Worm (Caenorhabditis elegans) whole organism, L2 larva: ENCODE data around the gene Y62H9A.15.

Source experiments
- C34F6.9 ChIP-seq: fragments of 150-350 bp; optimal IDR thresholded peaks from 2 replicates; lab custom pipeline; 2014; ENCODE audit warnings: missing biosample characterization, missing genetic modification characterization
- F13H6.1 ChIP-seq: sonication (generic microtip); optimal IDR thresholded peaks from 2 replicates; lab custom pipeline; 2016; ENCODE audit warnings: missing genetic modification characterization, missing compliant biosample characterization
- aly-2 ChIP-seq: fragments of 150-350 bp; optimal IDR thresholded peaks from 2 replicates; lab custom pipeline; 2014; ENCODE audit warnings: missing biosample characterization, missing genetic modification characterization
- blmp-1 ChIP-seq: sonication (generic microtip); optimal IDR thresholded peaks from 2 replicates; lab custom pipeline; 2017; ENCODE audit warnings: missing genetic modification characterization, mild to moderate bottlenecking, missing compliant biosample characterization, antibody characterized with exemption, moderate library complexity; ENCODE audit not compliant: insufficient read depth
- ceh-16 ChIP-seq: fragments of 150-350 bp; optimal IDR thresholded peaks from 2 replicates; lab custom pipeline; 2014; ENCODE audit warnings: missing biosample characterization, missing genetic modification characterization
- crh-2 ChIP-seq: sonication (generic microtip); optimal IDR thresholded peaks from 2 replicates; lab custom pipeline; 2017; ENCODE audit warnings: missing biosample characterization, missing genetic modification characterization
- egl-27 ChIP-seq: sonication (generic microtip); optimal IDR thresholded peaks from 3 replicates; lab custom pipeline; 2017; ENCODE audit warnings: missing biosample characterization, missing genetic modification reagents, missing genetic modification characterization
- elt-1 ChIP-seq: fragments of 150-350 bp; optimal IDR thresholded peaks from 2 replicates; lab custom pipeline; 2014; ENCODE audit warnings: missing biosample characterization, missing genetic modification characterization
- gmeb-1 ChIP-seq: fragments of 150-350 bp; optimal IDR thresholded peaks from 2 replicates; lab custom pipeline; 2014; ENCODE audit warnings: missing biosample characterization, missing genetic modification characterization
- lin-13 ChIP-seq: fragments of 150-350 bp; optimal IDR thresholded peaks from 2 replicates; lab custom pipeline; 2014; ENCODE audit warnings: missing biosample characterization, missing genetic modification reagents, missing genetic modification characterization
- mab-5 ChIP-seq: fragments of 150-350 bp; optimal IDR thresholded peaks from 2 replicates; lab custom pipeline; 2014; ENCODE audit warnings: missing biosample characterization, missing genetic modification characterization
- mdl-1 ChIP-seq, 2 experiments: fragments of 150-350 bp in 1 of 2; sonication (generic microtip) in 1 of 2; optimal IDR thresholded peaks; 2 replicates each; lab custom pipeline; 2017; ENCODE audit warnings: missing biosample characterization in 2 of 2, missing genetic modification characterization in 2 of 2
- nhr-10 ChIP-seq: sonication (generic microtip); optimal IDR thresholded peaks from 2 replicates; lab custom pipeline; 2017; ENCODE audit warnings: missing biosample characterization, missing genetic modification characterization
- nhr-11 ChIP-seq: fragments of 150-350 bp; optimal IDR thresholded peaks from 2 replicates; lab custom pipeline; 2014; ENCODE audit warnings: missing biosample characterization, missing genetic modification characterization
- nhr-12 ChIP-seq: fragments of 150-350 bp; optimal IDR thresholded peaks from 2 replicates; lab custom pipeline; 2014; ENCODE audit warnings: missing biosample characterization, missing genetic modification characterization
- nhr-129 ChIP-seq: fragments of 150-350 bp; optimal IDR thresholded peaks from 2 replicates; lab custom pipeline; 2014; ENCODE audit warnings: missing biosample characterization, missing genetic modification characterization
- nhr-21 ChIP-seq: fragments of 150-350 bp; optimal IDR thresholded peaks from 2 replicates; lab custom pipeline; 2014; ENCODE audit warnings: missing biosample characterization, missing genetic modification characterization
- nhr-237 ChIP-seq: fragments of 150-350 bp; optimal IDR thresholded peaks from 2 replicates; lab custom pipeline; 2014; ENCODE audit warnings: missing biosample characterization, missing genetic modification characterization
- nhr-25 ChIP-seq: fragments of 150-350 bp; sonication (generic microtip); optimal IDR thresholded peaks from 3 replicates; lab custom pipeline; 2014; ENCODE audit warnings: missing biosample characterization, missing genetic modification characterization
- nhr-6 ChIP-seq: fragments of 150-350 bp; optimal IDR thresholded peaks from 2 replicates; lab custom pipeline; 2014; ENCODE audit warnings: missing biosample characterization, missing genetic modification characterization
- nhr-77 ChIP-seq: fragments of 150-350 bp; optimal IDR thresholded peaks from 2 replicates; lab custom pipeline; 2014; ENCODE audit warnings: missing biosample characterization, missing genetic modification characterization
- peb-1 ChIP-seq: fragments of 150-350 bp; optimal IDR thresholded peaks from 2 replicates; lab custom pipeline; 2014; ENCODE audit warnings: missing biosample characterization, missing genetic modification characterization
- skn-1 ChIP-seq: sonication (generic microtip); optimal IDR thresholded peaks from 2 replicates; lab custom pipeline; 2017; ENCODE audit warnings: missing biosample characterization, missing genetic modification characterization
- sma-3 ChIP-seq: sonication (generic microtip); optimal IDR thresholded peaks from 2 replicates; lab custom pipeline; 2016; ENCODE audit warnings: missing genetic modification reagents, missing genetic modification characterization, missing compliant biosample characterization
- sma-9 ChIP-seq, 2 experiments: fragments of 150-350 bp in 1 of 2; sonication (generic microtip) in 1 of 2; optimal IDR thresholded peaks; 2 replicates each; lab custom pipeline; 2014 to 2016; ENCODE audit warnings: missing genetic modification characterization in 2 of 2, mild to moderate bottlenecking in 1 of 2, missing biosample characterization in 1 of 2, missing compliant biosample characterization in 1 of 2, missing genetic modification reagents in 1 of 2, moderate library complexity in 1 of 2
- snpc-4 ChIP-seq: fragments of 150-350 bp; optimal IDR thresholded peaks from 2 replicates; lab custom pipeline; 2014; ENCODE audit warnings: missing biosample characterization, missing genetic modification characterization
- unc-39 ChIP-seq: fragments of 150-350 bp; optimal IDR thresholded peaks from 2 replicates; lab custom pipeline; 2014; ENCODE audit warnings: missing biosample characterization, missing genetic modification characterization
- unc-62 ChIP-seq: fragments of 150-350 bp; optimal IDR thresholded peaks from 2 replicates; lab custom pipeline; 2014; ENCODE audit warnings: missing biosample characterization, missing genetic modification reagents, missing genetic modification characterization
- zag-1 ChIP-seq: fragments of 150-350 bp; optimal IDR thresholded peaks from 2 replicates; lab custom pipeline; 2014; ENCODE audit warnings: missing biosample characterization, missing genetic modification characterization
- ztf-1 ChIP-seq: fragments of 200-800 bp; sonication (Bioruptor generic); conservative IDR thresholded peaks from 2 replicates; pipeline ENCODE4 v1.3.6; 2022; ENCODE audit warnings: missing genetic modification characterization, missing compliant biosample characterization
- ztf-11 ChIP-seq: sonication (generic microtip); optimal IDR thresholded peaks from 2 replicates; lab custom pipeline; 2017; ENCODE audit warnings: missing biosample characterization, missing genetic modification characterization
- ztf-4 ChIP-seq: fragments of 150-350 bp; optimal IDR thresholded peaks from 2 replicates; lab custom pipeline; 2014; ENCODE audit warnings: missing biosample characterization, missing genetic modification characterization

Y62H9A.15 gene

ce11 chrX:11872210-11872609, 37.7 kb downstream of the Y62H9A.15 start:
- TF ChIP-seq nhr-129 (tag; lab: Kevin White, UChicago) (no peak), ztf-1 (no peak), C34F6.9 (tag; lab: Kevin White, UChicago) (no peak)

- TF ChIP-seq nhr-6 (tag; lab: Kevin White, UChicago) = no peak
- no peak for TF ChIP-seq skn-1 (tag; lab: Kevin White, UChicago)
- no peak for TF ChIP-seq ztf-1
- no peak for TF ChIP-seq nhr-25 (tag; lab: Kevin White, UChicago)
- TF ChIP-seq C34F6.9 (tag; lab: Kevin White, UChicago) = no peak
- no peak for TF ChIP-seq sma-9 (GFP tag; optimal IDR thresholded peaks at IDR 0.05; lab: Kevin White, UChicago)
- no peak for TF ChIP-seq sma-9 (tag; optimal IDR thresholded peaks at IDR 0.05; lab: Kevin White, UChicago)
- TF ChIP-seq mab-5 = no peak
- TF ChIP-seq mdl-1 (tag; optimal IDR thresholded peaks at IDR 0.05; lab: Kevin White, UChicago) = no peak
- no peak for TF ChIP-seq aly-2 (tag; lab: Kevin White, UChicago)
- TF ChIP-seq gmeb-1 (tag; lab: Kevin White, UChicago) = no peak
- TF ChIP-seq nhr-10 (tag; lab: Kevin White, UChicago) = no peak
- no peak for TF ChIP-seq nhr-237 (tag; lab: Kevin White, UChicago)
Measured at ce11 chrX:11870393-11870792, 39.6 kb downstream of the Y62H9A.15 start.

DNA sequence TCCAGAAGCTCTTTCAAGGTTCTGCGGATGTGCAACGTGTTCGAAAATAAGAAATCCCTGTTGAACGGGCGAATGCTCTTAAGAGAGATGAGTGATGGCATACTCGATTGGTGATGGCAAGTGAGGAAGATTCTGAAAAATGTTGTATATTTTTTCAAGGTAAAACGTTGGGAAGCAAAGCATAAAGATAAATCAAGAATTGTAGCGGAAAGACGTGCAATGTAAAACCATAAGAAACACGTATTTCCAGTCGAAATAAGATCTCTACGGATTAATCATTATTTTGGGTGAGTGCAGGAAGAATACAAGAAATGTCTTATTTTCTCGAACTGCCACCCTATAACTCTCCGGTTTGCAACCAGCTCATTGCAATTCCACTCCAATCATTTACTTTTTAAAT, 40.7 kb downstream of the Y62H9A.15 start, which contains the start of gene dot-1.2:
TSS of gene dot-1.2 (minus strand) at position 101 of the 400 bp plus-strand sequence.
- TF ChIP-seq gmeb-1 (tag; lab: Kevin White, UChicago) = no peak
- no peak for TF ChIP-seq unc-62 (GFP tag; lab: Kevin White, UChicago)
- TF ChIP-seq mdl-1 (tag; optimal IDR thresholded peaks at IDR 0.05; lab: Kevin White, UChicago) = no peak
- TF ChIP-seq nhr-129 (tag; lab: Kevin White, UChicago) = no peak
- no peak for TF ChIP-seq nhr-21
- TF ChIP-seq C34F6.9 (tag; lab: Kevin White, UChicago) = no peak
- TF ChIP-seq elt-1 (tag; lab: Kevin White, UChicago) = no peak

DNA sequence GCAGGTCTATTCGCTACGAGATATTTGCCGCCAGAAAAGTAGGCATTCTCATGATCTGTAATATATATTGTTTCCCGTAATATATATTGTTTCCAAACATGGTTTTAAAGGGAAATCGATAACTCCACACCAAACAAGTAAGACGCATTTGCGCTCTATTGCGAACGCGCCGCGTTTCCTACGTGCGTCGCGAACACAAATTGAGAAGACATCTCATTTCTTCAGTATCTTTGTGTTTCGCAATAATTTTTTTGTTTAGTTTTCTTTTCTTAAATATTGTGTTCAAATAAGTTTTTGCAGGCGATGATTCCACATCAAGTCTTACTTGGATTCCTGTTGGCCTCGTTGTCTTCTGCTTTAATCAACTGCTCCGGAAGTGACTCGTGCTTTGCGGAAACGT, 44.9 kb downstream of the Y62H9A.15 start, which contains the start of gene F54F7.6:
TSS of gene F54F7.6 (plus strand) at position 301 of the 400 bp plus-strand sequence.
- TF ChIP-seq nhr-6 (tag; lab: Kevin White, UChicago) = no peak
- TF ChIP-seq ztf-4 (tag; lab: Kevin White, UChicago) = no peak
- no peak for TF ChIP-seq skn-1 (tag; lab: Kevin White, UChicago)
- TF ChIP-seq sma-3 (GFP tag; lab: Kevin White, UChicago) = no peak
- TF ChIP-seq aly-2 (tag; lab: Kevin White, UChicago) = no peak
- TF ChIP-seq nhr-11 (tag; lab: Kevin White, UChicago) = no peak
- no peak for TF ChIP-seq peb-1
- TF ChIP-seq egl-27 = no peak
- TF ChIP-seq nhr-21 = no peak

ce11 chrX:11863307-11863706, 46.6 kb downstream of the Y62H9A.15 start, which contains the start of gene F54F7.10:
Gene F54F7.10 (plus strand): TSS chrX:11863607.
- TF ChIP-seq elt-1 (tag; lab: Kevin White, UChicago) = no peak
- no peak for TF ChIP-seq unc-39 (tag; lab: Kevin White, UChicago)
- no peak for TF ChIP-seq egl-27
- TF ChIP-seq lin-13 (GFP tag; lab: Kevin White, UChicago) = no peak
- TF ChIP-seq C34F6.9 (tag; lab: Kevin White, UChicago) = no peak
- TF ChIP-seq blmp-1 (tag; lab: Kevin White, UChicago) = no peak
- TF ChIP-seq snpc-4 (tag; lab: Kevin White, UChicago) = no peak
- TF ChIP-seq F13H6.1 (tag; lab: Kevin White, UChicago) = no peak
- no peak for TF ChIP-seq crh-2
- TF ChIP-seq nhr-77 (tag; lab: Kevin White, UChicago) = no peak
- TF ChIP-seq sma-3 (GFP tag; lab: Kevin White, UChicago) = no peak
- TF ChIP-seq zag-1 (tag; lab: Kevin White, UChicago) = no peak
- TF ChIP-seq ceh-16 = no peak
- TF ChIP-seq ztf-11 (tag; lab: Kevin White, UChicago) = no peak
- no peak for TF ChIP-seq nhr-12 (tag; lab: Kevin White, UChicago)
- TF ChIP-seq peb-1 = no peak
